Worm (Caenorhabditis elegans): ENCODE results near the gene srgp-1.
A peak's percentile ranks its signal among the peaks of the same experiment; 100 is the strongest.

srgp-1 gene

ce11 chrIV:11597079-11597478 is 26.8 kb downstream of the srgp-1 start:
- TF ChIP-seq ztf-23 (GFP tag; IDR thresholded peaks at IDR 0.05) (no peak), ztf-29 (GFP tag; IDR thresholded peaks at IDR 0.05) (no peak), T22C8.4 (GFP tag; IDR thresholded peaks at IDR 0.05) (no peak)

DNA sequence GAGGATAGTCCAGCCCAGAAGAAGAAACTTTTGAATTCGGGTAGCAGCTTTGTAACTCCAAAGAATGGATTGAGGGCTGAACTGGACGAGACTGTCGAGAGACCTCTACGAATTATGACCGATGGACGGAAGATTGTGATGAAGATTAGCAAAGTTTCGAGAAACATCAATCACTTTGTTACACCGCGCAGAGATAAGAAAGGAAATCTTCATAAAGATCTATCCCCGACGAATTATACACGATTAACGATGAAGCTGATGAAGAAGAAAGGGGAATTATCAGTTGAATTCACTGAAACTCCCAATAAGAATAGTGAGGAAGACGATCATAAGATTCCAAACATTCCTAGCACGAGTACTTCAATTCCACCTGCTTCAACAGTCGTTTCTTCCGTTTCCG is 29.4 kb downstream of the srgp-1 start:
- TF ChIP-seq cog-1 (tag; optimal IDR thresholded peaks at IDR 0.05) (no peak), tab-1 (GFP tag; IDR thresholded peaks at IDR 0.05) (no peak), flt-1 (GFP tag; IDR thresholded peaks at IDR 0.05) (no peak), ref-1 (GFP tag; conservative IDR thresholded peaks at IDR 0.05) (no peak), ztf-23 (GFP tag; IDR thresholded peaks at IDR 0.05) (no peak), klf-2 (GFP tag; conservative IDR thresholded peaks at IDR 0.05) (no peak), med-1 (GFP tag; optimal IDR thresholded peaks at IDR 0.05; ENCODE audit: insufficient read depth) (no peak), ztf-29 (GFP tag; IDR thresholded peaks at IDR 0.05) (no peak), T22C8.4 (GFP tag; IDR thresholded peaks at IDR 0.05) (no peak)

ce11 chrIV:11601721-11602405 is 31.6 kb downstream of the srgp-1 start:
- TF ChIP-seq tab-1 (GFP tag; IDR thresholded peaks at IDR 0.05) (no peak; the same call in 1 of the 2 replicates), flt-1 (GFP tag; IDR thresholded peaks at IDR 0.05) (0 out of 2 replicates have a peak, but pooled peaks have one; percentile 51), cog-1 (tag; optimal IDR thresholded peaks at IDR 0.05) (no peak), ztf-29 (GFP tag; IDR thresholded peaks at IDR 0.05) (no peak), med-1 (GFP tag; optimal IDR thresholded peaks at IDR 0.05; ENCODE audit: insufficient read depth) (no peak), klf-2 (GFP tag; conservative IDR thresholded peaks at IDR 0.05) (no peak)

DNA sequence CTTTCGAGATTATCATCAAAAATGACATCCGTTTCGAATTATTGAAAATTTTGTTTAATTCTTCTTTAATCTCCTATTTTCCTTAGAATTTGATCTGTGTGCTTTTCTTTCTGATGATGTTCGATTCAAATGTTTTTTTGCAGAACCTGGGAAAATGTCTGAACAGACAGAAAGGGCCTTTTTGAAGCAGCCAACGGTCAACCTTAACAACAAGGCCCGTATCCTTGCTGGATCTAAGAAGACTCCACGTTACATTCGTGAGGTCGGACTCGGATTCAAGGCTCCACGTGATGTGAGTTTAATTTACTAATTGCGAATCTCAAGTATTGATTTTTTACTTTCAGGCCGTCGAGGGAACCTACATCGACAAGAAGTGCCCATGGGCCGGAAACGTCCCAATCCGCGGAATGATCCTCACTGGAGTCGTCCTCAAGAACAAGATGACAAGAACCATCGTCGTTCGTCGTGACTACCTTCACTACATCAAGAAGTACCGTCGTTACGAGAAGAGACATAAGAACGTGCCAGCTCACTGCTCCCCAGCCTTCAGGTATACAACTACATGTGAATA is 32.3 kb downstream of the srgp-1 start, which contains the start of gene rps-11:
Gene rps-11 (plus strand): TSS at position 144 of the 571 bp plus-strand sequence.
- TF ChIP-seq tab-1 (GFP tag; IDR thresholded peaks at IDR 0.05) (no peak), ref-1 (GFP tag; conservative IDR thresholded peaks at IDR 0.05) (no peak), flt-1 (GFP tag; IDR thresholded peaks at IDR 0.05) (no peak), T22C8.4 (GFP tag; IDR thresholded peaks at IDR 0.05) (no peak), cog-1 (tag; optimal IDR thresholded peaks at IDR 0.05) (no peak)

ce11 chrIV:11603265-11603840 is 33.1 kb downstream of the srgp-1 start:
- no peak for TF ChIP-seq tab-1 (GFP tag; IDR thresholded peaks at IDR 0.05)
- TF ChIP-seq flt-1 (GFP tag; IDR thresholded peaks at IDR 0.05), result no peak
- TF ChIP-seq ztf-29 (GFP tag; IDR thresholded peaks at IDR 0.05), result no peak
- no peak for TF ChIP-seq cog-1 (tag; optimal IDR thresholded peaks at IDR 0.05)
- no peak for TF ChIP-seq med-1 (GFP tag; optimal IDR thresholded peaks at IDR 0.05; ENCODE audit: insufficient read depth)
- no peak for TF ChIP-seq T22C8.4 (GFP tag; IDR thresholded peaks at IDR 0.05)
- TF ChIP-seq ztf-23 (GFP tag; IDR thresholded peaks at IDR 0.05), result no peak
- TF ChIP-seq klf-2 (GFP tag; conservative IDR thresholded peaks at IDR 0.05), result no peak
- TF ChIP-seq ref-1 (GFP tag; conservative IDR thresholded peaks at IDR 0.05), result no peak

DNA sequence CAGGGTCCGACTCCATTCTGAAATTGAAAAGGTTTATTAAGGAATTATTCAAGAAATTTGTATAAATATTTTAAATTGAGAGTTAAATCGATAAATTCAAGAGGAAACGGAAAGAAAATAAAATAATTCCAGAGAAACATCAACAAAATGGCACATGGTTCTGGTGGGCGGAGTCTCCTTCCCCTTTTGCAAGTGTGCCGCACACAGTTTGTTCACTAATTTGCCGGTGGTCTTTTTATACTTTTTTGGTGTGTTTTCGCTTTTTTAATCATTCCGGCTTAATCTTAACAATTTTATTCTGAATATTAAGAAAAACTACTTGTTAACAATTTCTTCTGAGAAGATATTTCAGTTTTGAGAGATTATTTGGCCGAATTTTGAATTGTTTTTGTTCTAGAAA is 34.6 kb downstream of the srgp-1 start, which contains the start of the genes ragc-1 and Y24F12A.1:
Gene ragc-1 (minus strand): TSS at position 25 of the 400 bp plus-strand sequence.
Gene Y24F12A.1 (plus strand): TSS at position 346 of the 400 bp plus-strand sequence.
- TF ChIP-seq flt-1 (GFP tag; IDR thresholded peaks at IDR 0.05) (peak; percentile 64; the same call in 1 of the 2 replicates), T22C8.4 (GFP tag; IDR thresholded peaks at IDR 0.05) (no peak), tab-1 (GFP tag; IDR thresholded peaks at IDR 0.05) (0 out of 2 replicates have a peak, but pooled peaks have one; percentile 36), ref-1 (GFP tag; conservative IDR thresholded peaks at IDR 0.05) (no peak), cog-1 (tag; optimal IDR thresholded peaks at IDR 0.05) (no peak), ztf-23 (GFP tag; IDR thresholded peaks at IDR 0.05) (peak; percentile 71), med-1 (GFP tag; optimal IDR thresholded peaks at IDR 0.05; ENCODE audit: insufficient read depth) (peak; percentile 56), ztf-29 (GFP tag; IDR thresholded peaks at IDR 0.05) (no peak), klf-2 (GFP tag; conservative IDR thresholded peaks at IDR 0.05) (no peak)

- TF ChIP-seq ztf-29 (GFP tag; IDR thresholded peaks at IDR 0.05), result 0 out of 2 replicates have a peak, but pooled peaks have one; percentile 21
These were observed 46.2 kb downstream of the srgp-1 start for ce11 chrIV:11616543-11616942.

DNA sequence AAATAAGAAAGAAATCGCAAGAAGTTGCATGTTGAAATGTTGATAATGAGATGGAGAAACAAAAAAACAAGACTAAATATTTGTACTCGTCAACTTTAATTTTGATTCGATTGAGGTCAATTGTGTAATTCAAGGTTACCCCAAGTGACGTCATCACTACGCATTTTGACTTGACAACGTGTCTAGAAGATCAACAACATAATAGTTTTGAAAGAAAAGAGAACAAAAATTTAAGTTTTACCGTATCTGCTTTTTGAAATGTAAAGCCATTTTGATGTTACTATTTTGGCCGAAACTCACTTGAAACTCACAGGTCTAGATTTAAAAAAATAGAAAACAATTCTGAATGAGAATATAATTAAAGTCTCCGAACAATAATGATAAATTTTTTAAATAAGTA is 50.6 kb downstream of the srgp-1 start, which contains the start of gene dsl-5:
Gene dsl-5 (minus strand): TSS at position 101 of the 400 bp plus-strand sequence.
- TF ChIP-seq ztf-23 (GFP tag; IDR thresholded peaks at IDR 0.05) (no peak), T22C8.4 (GFP tag; IDR thresholded peaks at IDR 0.05) (no peak), tab-1 (GFP tag; IDR thresholded peaks at IDR 0.05) (no peak), cog-1 (tag; optimal IDR thresholded peaks at IDR 0.05) (no peak), klf-2 (GFP tag; conservative IDR thresholded peaks at IDR 0.05) (no peak)

ce11 chrIV:11622336-11622735 is 52.0 kb downstream of the srgp-1 start:
- TF ChIP-seq tab-1 (GFP tag; IDR thresholded peaks at IDR 0.05) (no peak), med-1 (GFP tag; optimal IDR thresholded peaks at IDR 0.05; ENCODE audit: insufficient read depth) (no peak), T22C8.4 (GFP tag; IDR thresholded peaks at IDR 0.05) (no peak)

ce11 chrIV:11623060-11623459 is 52.8 kb downstream of the srgp-1 start, which contains the start of gene lys-4:
lys-4 (minus strand) TSS chrIV:11623174.
- no peak for TF ChIP-seq T22C8.4 (GFP tag; IDR thresholded peaks at IDR 0.05)
